Fruit fly (Drosophila melanogaster) whole organism, prepupa: ENCODE measurements around the gene CG14892.

ENCODE experiments used
- CG11902 ChIP-seq: fragments of 200-800 bp; sonication (Bioruptor generic); optimal IDR thresholded peaks from 3 replicates; lab custom pipeline; 2016; ENCODE audit warnings: missing biosample characterization, missing genetic modification characterization
- CG16779 ChIP-seq: fragments of 200-800 bp; sonication (Bioruptor generic); optimal IDR thresholded peaks from 3 replicates; lab custom pipeline; 2017; ENCODE audit warnings: missing biosample characterization, mild to moderate bottlenecking, missing genetic modification characterization
- CG32006 ChIP-seq: fragments of 200-800 bp; sonication (Bioruptor generic); optimal IDR thresholded peaks from 3 replicates; lab custom pipeline; 2017; ENCODE audit warnings: missing biosample characterization, mild to moderate bottlenecking, missing genetic modification characterization
- CG4318 ChIP-seq: fragments of 200-800 bp; sonication (Bioruptor generic); optimal IDR thresholded peaks from 3 replicates; lab custom pipeline; 2017; ENCODE audit warnings: missing biosample characterization, mild to moderate bottlenecking, missing genetic modification characterization
- topi ChIP-seq: fragments of 200-800 bp; sonication (Bioruptor generic); optimal IDR thresholded peaks from 3 replicates; lab custom pipeline; 2016; ENCODE audit warnings: missing biosample characterization, missing genetic modification characterization

DNA sequence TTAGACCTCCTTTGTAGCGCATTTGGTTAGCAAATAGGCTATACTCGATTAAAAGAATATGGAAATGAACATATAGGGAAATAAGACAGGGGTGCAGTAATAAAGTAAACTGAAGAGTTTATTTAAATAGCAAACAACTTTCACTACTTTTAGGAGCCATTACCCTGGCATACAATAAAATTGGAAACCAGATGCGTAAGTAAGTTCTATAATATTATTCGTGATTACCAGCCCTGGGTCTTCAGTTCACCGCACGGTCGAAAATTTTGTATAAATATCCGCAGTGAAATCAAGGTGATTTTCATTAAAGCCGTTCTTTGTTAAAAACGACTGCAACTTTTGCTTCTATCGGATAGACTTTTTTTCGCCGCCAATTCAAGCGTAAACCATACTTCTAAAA is 20.8 kb downstream of the CG14892 start, which contains the start of gene CG17562:
- TF ChIP-seq CG11902 (GFP tag; lab: Kevin White, UChicago) (no peak), CG32006 (GFP tag; lab: Kevin White, UChicago) (no peak), CG4318 (GFP tag; lab: Kevin White, UChicago) (no peak), CG16779 (tag; lab: Kevin White, UChicago) (no peak), topi (GFP tag; lab: Kevin White, UChicago) (no peak)
